Fruit fly (Drosophila melanogaster) whole organism, embryonic: ENCODE results near the gene CheB93b.

Experiments used
- Awh ChIP-seq: fragments of 200-800 bp; sonication (Bioruptor generic); IDR thresholded peaks from 2 replicates; pipeline ENCODE4, ENCODE4 v1.3.6; 2022; ENCODE audit warnings: missing biosample characterization, missing genetic modification characterization
- Blimp-1 ChIP-seq: fragments of 200-800 bp; sonication (Bioruptor generic); optimal IDR thresholded peaks from 3 replicates; lab custom pipeline; 2018; ENCODE audit warnings: missing biosample characterization, missing genetic modification characterization, mild to moderate bottlenecking, moderate library complexity, missing genetic modification reagents
- BtbVII ChIP-seq: fragments of 200-800 bp; sonication (Bioruptor generic); optimal IDR thresholded peaks from 3 replicates; lab custom pipeline; 2017; ENCODE audit warnings: missing biosample characterization, mild to moderate bottlenecking, missing genetic modification characterization
- CG10366 ChIP-seq: fragments of 200-800 bp; sonication (Bioruptor generic); IDR thresholded peaks from 2 replicates; pipeline ENCODE4 v1.3.6; 2022; ENCODE audit warnings: missing biosample characterization, missing genetic modification characterization
- CG10462 ChIP-seq: fragments of 200-800 bp; sonication (Bioruptor generic); optimal IDR thresholded peaks from 2 replicates; lab custom pipeline; 2016; ENCODE audit warnings: missing biosample characterization, missing genetic modification characterization
- CG10543 ChIP-seq: fragments of 200-800 bp; sonication (Bioruptor generic); optimal IDR thresholded peaks from 3 replicates; lab custom pipeline; 2017; ENCODE audit warnings: missing biosample characterization, mild to moderate bottlenecking, missing genetic modification characterization, moderate library complexity
- CG10979 ChIP-seq: fragments of 200-800 bp; sonication (Bioruptor generic); optimal IDR thresholded peaks from 2 replicates; lab custom pipeline; 2018; ENCODE audit warnings: missing biosample characterization, mild to moderate bottlenecking, missing genetic modification characterization, moderate library complexity
- CG11247 ChIP-seq: fragments of 200-800 bp; sonication (Bioruptor generic); IDR thresholded peaks from 2 replicates; pipeline ENCODE4 v1.3.6; 2022; ENCODE audit warnings: missing biosample characterization, missing genetic modification characterization
- CG11398 ChIP-seq: fragments of 200-800 bp; sonication (Bioruptor generic); optimal IDR thresholded peaks from 2 replicates; lab custom pipeline; 2016; ENCODE audit warnings: missing biosample characterization, missing genetic modification characterization
- CG12155 ChIP-seq: fragments of 200-800 bp; sonication (Bioruptor generic); optimal IDR thresholded peaks from 3 replicates; lab custom pipeline; 2016; ENCODE audit warnings: missing biosample characterization, missing genetic modification characterization
- CG12769 ChIP-seq: fragments of 200-800 bp; sonication (Bioruptor generic); optimal IDR thresholded peaks from 2 replicates; lab custom pipeline; 2019; ENCODE audit warnings: missing biosample characterization, mild to moderate bottlenecking, missing genetic modification characterization, moderate library complexity
- CG32767 ChIP-seq: fragments of 200-800 bp; sonication (Bioruptor generic); IDR thresholded peaks from 2 replicates; pipeline ENCODE4 v1.3.6; 2022; ENCODE audit warnings: missing biosample characterization, missing genetic modification characterization
- CG4820 ChIP-seq: fragments of 200-800 bp; sonication (Bioruptor generic); optimal IDR thresholded peaks from 3 replicates; lab custom pipeline; 2016; ENCODE audit warnings: missing biosample characterization, missing genetic modification characterization
- CG6791 ChIP-seq: fragments of 200-800 bp; sonication (Bioruptor generic); IDR thresholded peaks from 3 replicates; pipeline ENCODE4 v1.3.6; 2022; ENCODE audit warnings: missing biosample characterization, missing genetic modification characterization; ENCODE audit not compliant: partially characterized antibody
- CG8290 ChIP-seq, 3 experiments: fragments of 200-800 bp; sonication (Bioruptor generic); optimal IDR thresholded peaks; 2 replicates each; lab custom pipeline; 2016 to 2019; ENCODE audit warnings: missing biosample characterization in 3 of 3, missing genetic modification characterization in 3 of 3, mild to moderate bottlenecking in 2 of 3, moderate library complexity in 1 of 3
- CG8478 ChIP-seq: fragments of >200 bp; optimal IDR thresholded peaks from 2 replicates; lab custom pipeline; 2018
- CG9876 ChIP-seq: fragments of 200-800 bp; sonication (Bioruptor generic); optimal IDR thresholded peaks from 2 replicates; lab custom pipeline; 2016; ENCODE audit warnings: missing biosample characterization, missing genetic modification characterization
- Dip3 ChIP-seq: fragments of 200-800 bp; sonication (Bioruptor generic); optimal IDR thresholded peaks from 3 replicates; lab custom pipeline; 2016; ENCODE audit warnings: missing biosample characterization, missing genetic modification characterization
- Fer3 ChIP-seq: fragments of 200-800 bp; sonication (Bioruptor generic); optimal IDR thresholded peaks from 2 replicates; lab custom pipeline; 2018; ENCODE audit warnings: missing biosample characterization, mild to moderate bottlenecking, missing genetic modification characterization, moderate library complexity
- Gsc ChIP-seq: fragments of 200-800 bp; sonication (Bioruptor generic); IDR thresholded peaks from 2 replicates; pipeline ENCODE4 v1.3.6; 2022; ENCODE audit warnings: missing biosample characterization, missing genetic modification characterization
- Hr78 ChIP-seq, 2 experiments: fragments of 200-800 bp in 1 of 2; fragments of >200 bp in 1 of 2; sonication (Bioruptor generic) in 1 of 2; optimal IDR thresholded peaks; 2 replicates each; lab custom pipeline; 2017 to 2019; ENCODE audit warnings: missing biosample characterization in 2 of 2, missing genetic modification characterization in 2 of 2, mild to moderate bottlenecking in 1 of 2, moderate library complexity in 1 of 2
- MTF-1 ChIP-seq: fragments of 200-800 bp; sonication (Bioruptor generic); optimal IDR thresholded peaks from 2 replicates; lab custom pipeline; 2018; ENCODE audit warnings: missing biosample characterization, mild to moderate bottlenecking, missing genetic modification characterization, borderline replicate concordance
- Nf-YB ChIP-seq: fragments of 200-800 bp; sonication (Bioruptor generic); optimal IDR thresholded peaks from 3 replicates; lab custom pipeline; 2019; ENCODE audit warnings: missing biosample characterization, mild to moderate bottlenecking, missing genetic modification characterization, moderate library complexity
- Pdp1 ChIP-seq, 2 experiments: fragments of 200-800 bp; sonication (Bioruptor generic); optimal IDR thresholded peaks; 3 replicates each; lab custom pipeline; 2016; ENCODE audit warnings: missing biosample characterization in 2 of 2, missing genetic modification characterization in 2 of 2, mild to moderate bottlenecking in 1 of 2, moderate library complexity in 1 of 2
- TFAM ChIP-seq: fragments of 200-800 bp; sonication (Bioruptor generic); optimal IDR thresholded peaks from 2 replicates; lab custom pipeline; 2017; ENCODE audit warnings: missing biosample characterization, missing genetic modification characterization, inconsistent platforms
- abd-A ChIP-seq: fragments of 200-800 bp; sonication (Bioruptor generic); optimal IDR thresholded peaks from 3 replicates; lab custom pipeline; 2019; ENCODE audit warnings: missing biosample characterization, mild to moderate bottlenecking, missing genetic modification characterization, moderate library complexity
- ato ChIP-seq: fragments of 200-800 bp; sonication (Bioruptor generic); IDR thresholded peaks from 2 replicates; pipeline ENCODE4 v1.3.6; 2022; ENCODE audit warnings: missing biosample characterization, missing genetic modification characterization; ENCODE audit not compliant: partially characterized antibody
- chinmo ChIP-seq: fragments of 200-800 bp; sonication (Bioruptor generic); IDR thresholded peaks from 4 replicates; pipeline ENCODE4 v1.3.6; 2022; ENCODE audit warnings: missing biosample characterization, missing genetic modification characterization; ENCODE audit not compliant: partially characterized antibody
- dm ChIP-seq: fragments of 200-800 bp; sonication (Bioruptor generic); optimal IDR thresholded peaks from 3 replicates; lab custom pipeline; 2016; ENCODE audit warnings: missing biosample characterization, missing genetic modification characterization
- gcm ChIP-seq: fragments of 200-800 bp; sonication (Bioruptor generic); optimal IDR thresholded peaks from 2 replicates; lab custom pipeline; 2019; ENCODE audit warnings: missing biosample characterization, mild to moderate bottlenecking, missing genetic modification characterization, moderate library complexity
- grn ChIP-seq: fragments of 200-800 bp; sonication (Bioruptor generic); optimal IDR thresholded peaks from 3 replicates; lab custom pipeline; 2017; ENCODE audit warnings: missing biosample characterization, missing genetic modification characterization
- gsb-n ChIP-seq: fragments of 200-800 bp; sonication (Bioruptor generic); optimal IDR thresholded peaks from 3 replicates; lab custom pipeline; 2018; ENCODE audit warnings: missing biosample characterization, mild to moderate bottlenecking, missing genetic modification characterization
- hb ChIP-seq: fragments of 200-800 bp; sonication (Bioruptor generic); IDR thresholded peaks from 3 replicates; pipeline ENCODE4 v1.3.6; 2022; ENCODE audit warnings: missing biosample characterization, missing genetic modification characterization; ENCODE audit not compliant: partially characterized antibody
- kni ChIP-seq: fragments of 200-800 bp; sonication (Bioruptor generic); optimal IDR thresholded peaks from 3 replicates; lab custom pipeline; 2017; ENCODE audit warnings: mild to moderate bottlenecking, missing biosample characterization, missing genetic modification reagents, missing genetic modification characterization
- lbe ChIP-seq: fragments of 200-800 bp; sonication (Bioruptor generic); optimal IDR thresholded peaks from 2 replicates; lab custom pipeline; 2016; ENCODE audit warnings: missing biosample characterization, mild to moderate bottlenecking, missing genetic modification characterization
- lilli ChIP-seq: fragments of 200-800 bp; sonication (Bioruptor generic); optimal IDR thresholded peaks from 3 replicates; lab custom pipeline; 2016; ENCODE audit warnings: missing biosample characterization, missing genetic modification characterization
- luna ChIP-seq: fragments of 200-800 bp; sonication (Bioruptor generic); optimal IDR thresholded peaks from 2 replicates; lab custom pipeline; 2016; ENCODE audit warnings: missing biosample characterization, missing genetic modification characterization
- oc ChIP-seq: fragments of 200-800 bp; sonication (Bioruptor generic); optimal IDR thresholded peaks from 2 replicates; lab custom pipeline; 2018; ENCODE audit warnings: missing biosample characterization, mild to moderate bottlenecking, missing genetic modification characterization, moderate library complexity
- phol ChIP-seq: fragments of 200-800 bp; sonication (Bioruptor generic); optimal IDR thresholded peaks from 3 replicates; lab custom pipeline; 2018; ENCODE audit warnings: missing biosample characterization, mild to moderate bottlenecking, missing genetic modification characterization, moderate library complexity
- ro ChIP-seq: fragments of 200-800 bp; sonication (Bioruptor generic); IDR thresholded peaks from 2 replicates; pipeline ENCODE4 v1.3.6; 2022; ENCODE audit warnings: missing biosample characterization, missing genetic modification characterization
- sqz ChIP-seq: fragments of 200-800 bp; sonication (Bioruptor generic); optimal IDR thresholded peaks from 3 replicates; lab custom pipeline; 2018; ENCODE audit warnings: missing biosample characterization, mild to moderate bottlenecking, missing genetic modification characterization
- tx ChIP-seq: fragments of 200-800 bp; sonication (Bioruptor generic); optimal IDR thresholded peaks from 2 replicates; lab custom pipeline; 2016; ENCODE audit warnings: missing biosample characterization, missing genetic modification characterization
- unpg ChIP-seq: fragments of 200-800 bp; sonication (Bioruptor generic); optimal IDR thresholded peaks from 3 replicates; lab custom pipeline; 2018; ENCODE audit warnings: missing biosample characterization, mild to moderate bottlenecking, missing genetic modification characterization, moderate library complexity
- vnd ChIP-seq: fragments of 200-800 bp; sonication (Bioruptor generic); IDR thresholded peaks from 3 replicates; pipeline ENCODE4 v1.3.6; 2022; ENCODE audit warnings: missing biosample characterization, missing genetic modification characterization; ENCODE audit not compliant: partially characterized antibody
- vvl ChIP-seq: fragments of 200-800 bp; sonication (Bioruptor generic); IDR thresholded peaks from 2 replicates; pipeline ENCODE4 v1.3.6; 2022; ENCODE audit warnings: missing biosample characterization, missing genetic modification characterization

The CheB93b gene

dm6 chr3R:21440102-21440501, 31.2 kb downstream of the CheB93b start:
- TF ChIP-seq Hr78 (GFP tag; optimal IDR thresholded peaks at IDR 0.05; lab: Kevin White, UChicago) (peak in 1 of 2 experiments; percentile 64), vvl (peak; percentile 96), CG12769 (tag; lab: Kevin White, UChicago) (peak; percentile 56), kni (peak; percentile 50), Blimp-1 (GFP tag; lab: Kevin White, UChicago) (no peak), gcm (GFP tag; lab: Kevin White, UChicago) (no peak), Nf-YB (GFP tag; lab: Kevin White, UChicago) (peak; percentile 50), grn (GFP tag; lab: Kevin White, UChicago) (peak; percentile 76), ato (no peak), MTF-1 (GFP tag; lab: Kevin White, UChicago) (no peak), dm (GFP tag; lab: Kevin White, UChicago) (no peak), lbe (GFP tag; lab: Kevin White, UChicago) (no peak), BtbVII (GFP tag; lab: Kevin White, UChicago) (no peak), CG10543 (GFP tag; lab: Kevin White, UChicago) (peak; percentile 15), gsb-n (tag; lab: Kevin White, UChicago) (peak; percentile 7), vnd (GFP tag; lab: Robert Waterston, UW) (no peak), oc (peak; percentile 77), tx (GFP tag; lab: Kevin White, UChicago) (no peak), Awh (GFP tag; lab: Robert Waterston, UW) (peak; percentile 97), abd-A (tag; lab: Kevin White, UChicago) (peak; percentile 97), Fer3 (tag; lab: Kevin White, UChicago) (no peak), CG4820 (no peak), CG11247 (GFP tag; lab: Robert Waterston, UW) (no peak)
- TF ChIP-seq, all 482 proteins: peak for 11

DNA sequence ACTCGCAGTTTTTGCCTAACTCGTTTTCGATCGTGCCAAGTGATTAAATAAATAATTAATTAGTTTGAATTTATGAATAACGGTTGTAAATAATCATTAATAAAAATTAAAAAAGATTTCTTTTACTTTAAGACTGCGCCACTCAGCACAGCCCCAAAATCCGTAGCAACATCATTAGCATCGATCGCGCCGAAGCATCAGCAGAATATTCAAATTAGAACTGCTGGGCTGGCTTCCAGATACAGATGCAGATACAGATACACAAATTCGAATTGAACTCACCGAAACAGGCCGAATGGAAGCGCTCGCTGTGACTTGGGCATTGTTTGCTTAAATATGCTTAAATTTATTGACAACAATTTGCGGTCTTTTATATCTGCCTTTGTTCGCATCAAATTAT, 31.8 kb downstream of the CheB93b start:
- 0 out of 4 replicates have a peak, but pooled peaks have one; percentile 67 for TF ChIP-seq chinmo (GFP tag; lab: Robert Waterston, UW)
- no peak for TF ChIP-seq ro (GFP tag; lab: Robert Waterston, UW)
- TF ChIP-seq CG6791 (GFP tag; lab: Robert Waterston, UW): no peak
- TF ChIP-seq Awh (GFP tag; lab: Robert Waterston, UW): peak; percentile 68

dm6 chr3R:21445327-21445726, 36.4 kb downstream of the CheB93b start:
- TF ChIP-seq hb (GFP tag; lab: Robert Waterston, UW) (peak; percentile 37; the same call in 1 of the 3 replicates), CG10366 (no peak), CG11398 (GFP tag; lab: Kevin White, UChicago) (no peak), CG8290 (GFP tag; optimal IDR thresholded peaks at IDR 0.05; lab: Kevin White, UChicago) (no peak), CG8290 (tag; optimal IDR thresholded peaks at IDR 0.05; lab: Kevin White, UChicago) (no peak), Gsc (0 out of 2 replicates have a peak, but pooled peaks have one; percentile 18), CG12155 (no peak), Blimp-1 (GFP tag; lab: Kevin White, UChicago) (no peak), CG32767 (no peak), CG9876 (GFP tag; lab: Kevin White, UChicago) (no peak)

DNA sequence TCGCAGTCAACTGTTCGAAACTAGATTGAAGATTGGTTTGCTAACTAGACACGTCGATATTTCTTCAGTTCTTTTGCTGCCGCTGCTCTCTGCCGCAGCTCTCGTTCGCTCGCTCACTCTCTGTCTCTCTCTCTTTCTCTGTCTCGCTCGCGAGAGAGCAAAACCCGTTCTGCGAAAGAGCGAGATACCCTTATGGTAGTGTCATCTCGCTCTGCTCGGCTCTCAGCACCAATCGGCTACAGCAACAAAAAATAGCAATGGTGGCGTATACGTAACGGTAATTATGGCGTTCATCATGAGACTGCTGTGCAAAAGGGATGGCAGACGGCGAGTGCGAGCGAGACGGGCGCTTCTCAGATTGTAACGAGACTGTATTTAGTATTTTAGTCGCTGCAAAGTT, 37.4 kb downstream of the CheB93b start, which contains the start of gene lbe:
Gene lbe, minus strand, starts transcription at position 204 of the 400 bp plus-strand sequence.
- TF ChIP-seq CG8290 (GFP tag; optimal IDR thresholded peaks at IDR 0.05; lab: Kevin White, UChicago): no peak
- TF ChIP-seq CG8290 (tag; optimal IDR thresholded peaks at IDR 0.05; lab: Kevin White, UChicago): no peak
- TF ChIP-seq sqz (GFP tag; lab: Kevin White, UChicago): peak; percentile 75
- TF ChIP-seq Pdp1 (GFP tag; optimal IDR thresholded peaks at IDR 0.05; lab: Kevin White, UChicago): peak in 1 of 2 experiments; percentile 97
- no peak for TF ChIP-seq TFAM
- TF ChIP-seq luna (GFP tag; lab: Kevin White, UChicago): no peak
- TF ChIP-seq CG10979: no peak
- TF ChIP-seq Dip3 (GFP tag; lab: Kevin White, UChicago): no peak
- TF ChIP-seq CG10462 (GFP tag; lab: Kevin White, UChicago): no peak
- TF ChIP-seq phol (tag; lab: Kevin White, UChicago): peak; percentile 80
- peak; percentile 66; the same call in 1 of the 2 replicates for TF ChIP-seq ato
- TF ChIP-seq lilli (GFP tag; lab: Kevin White, UChicago): no peak
- peak; percentile 96 for TF ChIP-seq CG8478 (lab: Kevin White, UChicago)
- TF ChIP-seq unpg: peak; percentile 2
